Worm (Caenorhabditis elegans) whole organism, young adult: Measurements from ENCODE around the gene C44H4.8.

Source experiments
- B0019.2 ChIP-seq: fragments of 200-800 bp; sonication (Bioruptor generic); conservative IDR thresholded peaks from 2 replicates; pipeline ENCODE4 v1.3.6; 2022; ENCODE audit warnings: missing genetic modification reagents, missing genetic modification characterization, missing compliant biosample characterization
- B0035.1 ChIP-seq: sonication (generic microtip); optimal IDR thresholded peaks from 2 replicates; lab custom pipeline; 2016; ENCODE audit warnings: missing genetic modification characterization, mild to moderate bottlenecking, missing compliant biosample characterization, missing genotype, missing genetic modification reagents
- C17E4.6 ChIP-seq: fragments of 200-800 bp; sonication (Bioruptor generic); IDR thresholded peaks from 2 replicates; pipeline ENCODE4 v1.3.6; 2022; ENCODE audit warnings: missing genetic modification reagents, missing genetic modification characterization, missing compliant biosample characterization
- D2030.7 ChIP-seq: fragments of 200-800 bp; sonication (Bioruptor generic); IDR thresholded peaks from 2 replicates; pipeline ENCODE4 v1.3.6; 2022; ENCODE audit warnings: missing genetic modification reagents, missing genetic modification characterization, missing compliant biosample characterization
- F23B12.7 ChIP-seq: sonication (generic microtip); optimal IDR thresholded peaks from 2 replicates; lab custom pipeline; 2017; ENCODE audit warnings: missing genetic modification characterization, mild to moderate bottlenecking, missing compliant biosample characterization, antibody characterized with exemption, moderate library complexity; ENCODE audit not compliant: insufficient read depth
- F39B2.1 ChIP-seq: fragments of 200-800 bp; sonication (Bioruptor generic); IDR thresholded peaks from 2 replicates; pipeline ENCODE4 v1.3.6; 2022; ENCODE audit warnings: missing genetic modification reagents, missing genetic modification characterization, missing compliant biosample characterization
- F49E8.2 ChIP-seq: sonication (generic microtip); optimal IDR thresholded peaks from 3 replicates; lab custom pipeline; 2017; ENCODE audit warnings: missing genetic modification characterization, mild to moderate bottlenecking, missing compliant biosample characterization, antibody characterized with exemption, moderate library complexity; ENCODE audit not compliant: insufficient read depth
- T26A5.8 ChIP-seq: sonication (generic microtip); optimal IDR thresholded peaks from 2 replicates; lab custom pipeline; 2016; ENCODE audit warnings: missing genetic modification characterization, missing compliant biosample characterization
- Y56A3A.18 ChIP-seq: fragments of 200-800 bp; sonication (Bioruptor generic); IDR thresholded peaks from 2 replicates; pipeline ENCODE4 v1.3.6; 2022; ENCODE audit warnings: missing genetic modification reagents, missing genetic modification characterization, missing compliant biosample characterization
- Y67H2A.10 ChIP-seq: fragments of 200-800 bp; sonication (Bioruptor generic); conservative IDR thresholded peaks from 2 replicates; pipeline ENCODE4 v1.3.6; 2022; ENCODE audit warnings: missing genetic modification reagents, missing genetic modification characterization, missing compliant biosample characterization
- aptf-2 ChIP-seq: fragments of 200-800 bp; sonication (Bioruptor generic); conservative IDR thresholded peaks from 2 replicates; pipeline ENCODE4 v1.3.6; 2022; ENCODE audit warnings: missing genetic modification reagents, missing genetic modification characterization, missing compliant biosample characterization
- athp-1 ChIP-seq: sonication (generic microtip); optimal IDR thresholded peaks from 2 replicates; lab custom pipeline; 2017; ENCODE audit warnings: mild to moderate bottlenecking, missing genetic modification characterization, missing compliant biosample characterization
- attf-6 ChIP-seq: fragments of 200-800 bp; sonication (Bioruptor generic); IDR thresholded peaks from 2 replicates; pipeline ENCODE4 v1.3.6; 2022; ENCODE audit warnings: missing genetic modification reagents, missing genetic modification characterization, missing compliant biosample characterization
- bed-2 ChIP-seq: fragments of 200-800 bp; sonication (Bioruptor generic); IDR thresholded peaks from 2 replicates; pipeline ENCODE4 v1.3.6; 2022; ENCODE audit warnings: missing genetic modification reagents, missing genetic modification characterization, missing compliant biosample characterization
- ccch-3 ChIP-seq: fragments of 200-800 bp; sonication (Bioruptor generic); optimal IDR thresholded peaks from 2 replicates; lab custom pipeline; 2018; ENCODE audit warnings: mild to moderate bottlenecking, missing genetic modification characterization, missing compliant biosample characterization
- dox-1 ChIP-seq: fragments of 200-800 bp; sonication (Bioruptor generic); IDR thresholded peaks from 2 replicates; pipeline ENCODE4 v1.3.6; 2022; ENCODE audit warnings: missing genetic modification reagents, missing genetic modification characterization, missing compliant biosample characterization
- ekl-4 ChIP-seq: fragments of 200-800 bp; sonication (Bioruptor generic); IDR thresholded peaks from 2 replicates; pipeline ENCODE4 v1.3.6; 2022; ENCODE audit warnings: missing genetic modification reagents, missing genetic modification characterization, missing compliant biosample characterization
- ets-4 ChIP-seq: fragments of 200-800 bp; sonication (Bioruptor generic); optimal IDR thresholded peaks from 2 replicates; lab custom pipeline; 2018; ENCODE audit warnings: mild to moderate bottlenecking, missing genetic modification characterization, missing compliant biosample characterization
- gei-17 ChIP-seq: fragments of 200-800 bp; sonication (Bioruptor generic); optimal IDR thresholded peaks from 2 replicates; lab custom pipeline; 2018; ENCODE audit warnings: mild to moderate bottlenecking, missing genetic modification characterization, missing compliant biosample characterization
- hmg-1.2 ChIP-seq: fragments of 200-800 bp; sonication (Bioruptor generic); IDR thresholded peaks from 2 replicates; pipeline ENCODE4 v1.3.6; 2022; ENCODE audit warnings: missing genetic modification reagents, missing genetic modification characterization, missing compliant biosample characterization
- hmg-20 ChIP-seq: fragments of 200-800 bp; sonication (Bioruptor generic); IDR thresholded peaks from 2 replicates; pipeline ENCODE4 v1.3.6; 2022; ENCODE audit warnings: missing genetic modification reagents, missing genetic modification characterization, missing compliant biosample characterization
- hrde-1 ChIP-seq: sonication (generic microtip); optimal IDR thresholded peaks from 2 replicates; lab custom pipeline; 2016; ENCODE audit warnings: missing genetic modification characterization, mild to moderate bottlenecking, missing compliant biosample characterization, moderate library complexity, missing genotype, missing genetic modification reagents, borderline replicate concordance
- lin-26 ChIP-seq: fragments of 200-800 bp; sonication (Bioruptor generic); IDR thresholded peaks from 2 replicates; pipeline ENCODE4 v1.3.6; 2022; ENCODE audit warnings: missing genetic modification reagents, missing genetic modification characterization, missing compliant biosample characterization
- lin-54 ChIP-seq: fragments of 200-800 bp; sonication (Bioruptor generic); optimal IDR thresholded peaks from 2 replicates; lab custom pipeline; 2018; ENCODE audit warnings: mild to moderate bottlenecking, missing genetic modification characterization, missing compliant biosample characterization
- lir-1 ChIP-seq: fragments of 200-800 bp; sonication (Bioruptor generic); conservative IDR thresholded peaks from 2 replicates; pipeline ENCODE4 v1.3.6; 2022; ENCODE audit warnings: missing genetic modification reagents, missing genetic modification characterization, missing compliant biosample characterization
- lsl-1 ChIP-seq: fragments of 200-800 bp; sonication (Bioruptor generic); optimal IDR thresholded peaks from 2 replicates; lab custom pipeline; 2018; ENCODE audit warnings: mild to moderate bottlenecking, missing genetic modification characterization, moderate library complexity, missing compliant biosample characterization
- lsy-27 ChIP-seq: sonication (generic microtip); optimal IDR thresholded peaks from 2 replicates; lab custom pipeline; 2017; ENCODE audit warnings: missing genetic modification characterization, mild to moderate bottlenecking, missing compliant biosample characterization, antibody characterized with exemption, missing genotype, borderline replicate concordance; ENCODE audit not compliant: insufficient read depth
- madf-3 ChIP-seq: fragments of 200-800 bp; sonication (Bioruptor generic); IDR thresholded peaks from 2 replicates; pipeline ENCODE4 v1.3.6; 2022; ENCODE audit warnings: missing genetic modification reagents, missing genetic modification characterization, missing compliant biosample characterization
- madf-6 ChIP-seq: fragments of 200-800 bp; sonication (Bioruptor generic); IDR thresholded peaks from 2 replicates; pipeline ENCODE4 v1.3.6; 2022; ENCODE audit warnings: missing genetic modification reagents, missing genetic modification characterization, missing compliant biosample characterization
- mel-28 ChIP-seq: sonication (generic microtip); optimal IDR thresholded peaks from 2 replicates; lab custom pipeline; 2016; ENCODE audit warnings: borderline replicate concordance, mild to moderate bottlenecking, missing genetic modification characterization, missing compliant biosample characterization
- nfyb-1 ChIP-seq: fragments of 200-800 bp; sonication (Bioruptor generic); IDR thresholded peaks from 2 replicates; pipeline ENCODE4 v1.3.6; 2022; ENCODE audit warnings: missing genetic modification reagents, missing genetic modification characterization, missing compliant biosample characterization
- nhr-27 ChIP-seq: fragments of 200-800 bp; sonication (Bioruptor generic); optimal IDR thresholded peaks from 2 replicates; lab custom pipeline; 2018; ENCODE audit warnings: mild to moderate bottlenecking, missing genetic modification characterization, moderate library complexity, missing compliant biosample characterization
- pbrm-1 ChIP-seq: fragments of 200-800 bp; sonication (Bioruptor generic); IDR thresholded peaks from 2 replicates; pipeline ENCODE4 v1.3.6; 2022; ENCODE audit warnings: missing genetic modification reagents, missing genetic modification characterization, missing compliant biosample characterization
- pha-4 ChIP-seq: fragments of 150-350 bp; sonication (generic microtip); optimal IDR thresholded peaks from 2 replicates; lab custom pipeline; 2014; ENCODE audit warnings: missing biosample characterization, missing genetic modification reagents, missing genetic modification characterization
- rpc-1 ChIP-seq, 2 experiments: fragments of 150-350 bp in 1 of 2; sonication (generic microtip) in 1 of 2; optimal IDR thresholded peaks; 2 replicates each; lab custom pipeline; 2014 to 2018; ENCODE audit warnings: missing biosample characterization in 1 of 2, missing genetic modification characterization in 1 of 2, missing genetic modification reagents in 1 of 2, missing genotype in 1 of 2
- snpc-1.1 ChIP-seq: sonication (generic microtip); optimal IDR thresholded peaks from 2 replicates; lab custom pipeline; 2017; ENCODE audit warnings: missing genetic modification characterization, mild to moderate bottlenecking, missing compliant biosample characterization, antibody characterized with exemption, moderate library complexity, missing genotype, missing genetic modification reagents; ENCODE audit not compliant: insufficient read depth
- snpc-3.4 ChIP-seq: sonication (generic microtip); optimal IDR thresholded peaks from 2 replicates; lab custom pipeline; 2017; ENCODE audit warnings: missing genetic modification characterization, mild to moderate bottlenecking, missing compliant biosample characterization, antibody characterized with exemption, moderate library complexity, missing genotype, missing genetic modification reagents
- snpc-4 ChIP-seq, 5 experiments: fragments of 150-350 bp in 1 of 5; sonication (generic microtip) in 4 of 5; optimal IDR thresholded peaks; 2 replicates each; lab custom pipeline; 2014 to 2018; ENCODE audit warnings: missing genetic modification characterization in 5 of 5, missing biosample characterization in 3 of 5, antibody characterized with exemption in 2 of 5, mild to moderate bottlenecking in 2 of 5, missing compliant biosample characterization in 2 of 5, missing genotype in 2 of 5, moderate library complexity in 2 of 5, missing genetic modification reagents in 1 of 5
- somi-1 ChIP-seq: fragments of 200-800 bp; sonication (Bioruptor generic); optimal IDR thresholded peaks from 2 replicates; lab custom pipeline; 2018; ENCODE audit warnings: mild to moderate bottlenecking, missing genetic modification characterization, missing compliant biosample characterization
- sptf-2 ChIP-seq: fragments of 200-800 bp; sonication (Bioruptor generic); optimal IDR thresholded peaks from 2 replicates; lab custom pipeline; 2018; ENCODE audit warnings: mild to moderate bottlenecking, missing genetic modification characterization, missing compliant biosample characterization
- tlf-1 ChIP-seq: fragments of 200-800 bp; sonication (Bioruptor generic); optimal IDR thresholded peaks from 2 replicates; lab custom pipeline; 2018; ENCODE audit warnings: mild to moderate bottlenecking, missing genetic modification characterization, missing compliant biosample characterization
- unc-130 ChIP-seq: sonication (generic microtip); optimal IDR thresholded peaks from 2 replicates; lab custom pipeline; 2016; ENCODE audit warnings: missing genetic modification reagents, missing genetic modification characterization, missing compliant biosample characterization
- xnd-1 ChIP-seq: sonication (generic microtip); optimal IDR thresholded peaks from 2 replicates; lab custom pipeline; 2016; ENCODE audit warnings: missing genotype, missing genetic modification reagents, missing genetic modification characterization, missing compliant biosample characterization
- zim-3 ChIP-seq: sonication (generic microtip); optimal IDR thresholded peaks from 2 replicates; lab custom pipeline; 2017; ENCODE audit warnings: mild to moderate bottlenecking, missing genetic modification characterization, moderate library complexity, missing compliant biosample characterization
- ztf-22 ChIP-seq: fragments of 200-800 bp; sonication (Bioruptor generic); optimal IDR thresholded peaks from 2 replicates; lab custom pipeline; 2018; ENCODE audit warnings: mild to moderate bottlenecking, missing genetic modification characterization, moderate library complexity, missing compliant biosample characterization

The C44H4.8 gene

DNA sequence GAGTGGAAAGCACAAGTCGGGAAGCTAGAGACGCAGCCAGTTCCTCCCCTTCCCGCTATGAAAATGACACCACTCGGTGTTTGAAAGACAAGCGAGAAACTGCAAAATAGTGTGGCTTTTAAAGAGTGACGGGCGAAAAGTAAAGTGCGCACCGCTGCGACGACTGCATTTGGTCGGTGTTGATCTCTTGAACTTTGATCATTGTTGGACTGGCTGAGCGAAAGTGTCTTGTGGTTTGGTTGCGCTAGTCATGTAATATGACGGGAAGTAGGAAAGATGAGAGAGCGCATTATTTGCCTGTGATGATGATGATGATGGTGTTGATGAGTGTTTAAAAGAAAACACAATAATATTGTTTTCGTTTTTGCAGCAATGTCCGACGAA is 34.6 kb upstream of the C44H4.8 start (continued):
- TF ChIP-seq nfyb-1 (GFP tag; lab: Robert Waterston, UW) (peak; percentile 75), F23B12.7 (peak; percentile 56), hmg-20 (GFP tag; lab: Robert Waterston, UW) (no peak), hmg-1.2 (GFP tag; lab: Robert Waterston, UW) (peak; percentile 59; the same call in 1 of the 2 replicates), bed-2 (GFP tag; lab: Robert Waterston, UW) (no peak), Y67H2A.10 (GFP tag; lab: Robert Waterston, UW) (no peak), lin-26 (GFP tag; lab: Robert Waterston, UW) (peak; percentile 46; the same call in 1 of the 2 replicates), hrde-1 (tag; lab: Kevin White, UChicago) (no peak), F39B2.1 (no peak), B0019.2 (no peak), D2030.7 (GFP tag; lab: Robert Waterston, UW) (no peak), lsl-1 (GFP tag; lab: Kevin White, UChicago) (no peak), ccch-3 (GFP tag; lab: Kevin White, UChicago) (no peak), tlf-1 (GFP tag; lab: Kevin White, UChicago) (peak; percentile 66), ztf-22 (GFP tag; lab: Kevin White, UChicago) (peak; percentile 14), lsy-27 (tag; lab: Kevin White, UChicago) (no peak), zim-3 (tag; lab: Kevin White, UChicago) (no peak), madf-3 (GFP tag; lab: Robert Waterston, UW) (no peak), unc-130 (GFP tag; lab: Kevin White, UChicago) (no peak), athp-1 (tag; lab: Kevin White, UChicago) (no peak), pbrm-1 (GFP tag; lab: Robert Waterston, UW) (0 out of 2 replicates have a peak, but pooled peaks have one; percentile 66), ets-4 (peak; percentile 61), F49E8.2 (tag; lab: Kevin White, UChicago) (no peak), ekl-4 (GFP tag; lab: Robert Waterston, UW) (no peak), pha-4 (tag; lab: Kevin White, UChicago) (peak; percentile 83), mel-28 (tag; lab: Kevin White, UChicago) (no peak), lir-1 (GFP tag; lab: Robert Waterston, UW) (no peak), T26A5.8 (no peak), B0035.1 (tag; lab: Kevin White, UChicago) (no peak), attf-6 (no peak), lin-54 (peak; percentile 43), C17E4.6 (GFP tag; lab: Robert Waterston, UW) (no peak), snpc-4 (GFP tag; optimal IDR thresholded peaks at IDR 0.05; lab: Kevin White, UChicago) (no peak), snpc-4 (tag; optimal IDR thresholded peaks at IDR 0.05; lab: Kevin White, UChicago) (peak; percentile 49 to 61 (median 55)), gei-17 (GFP tag; lab: Kevin White, UChicago) (peak; percentile 67), rpc-1 (optimal IDR thresholded peaks at IDR 0.05; lab: Kevin White, UChicago) (no peak), rpc-1 (tag; optimal IDR thresholded peaks at IDR 0.05; lab: Kevin White, UChicago) (no peak), xnd-1 (tag; lab: Kevin White, UChicago) (no peak), somi-1 (peak; percentile 49), nhr-27 (tag; lab: Kevin White, UChicago) (no peak), dox-1 (GFP tag; lab: Robert Waterston, UW) (peak; percentile 58), snpc-3.4 (no peak), sptf-2 (GFP tag; lab: Kevin White, UChicago) (no peak), aptf-2 (no peak), snpc-1.1 (tag; lab: Kevin White, UChicago) (no peak), madf-6 (GFP tag; lab: Robert Waterston, UW) (no peak), Y56A3A.18 (peak; percentile 45; the same call in 1 of the 2 replicates)
